Worm (Caenorhabditis elegans) whole organism, L3 larva: ENCODE data around the gene cts-1.

Experiments
- R02D3.7 ChIP-seq: fragments of 150-350 bp; optimal IDR thresholded peaks from 2 replicates; lab custom pipeline; 2014; ENCODE audit warnings: missing biosample characterization, missing genetic modification characterization
- ZK546.5 ChIP-seq: sonication (generic microtip); optimal IDR thresholded peaks from 2 replicates; lab custom pipeline; 2017; ENCODE audit warnings: missing biosample characterization, missing genetic modification characterization
- aly-2 ChIP-seq: fragments of 150-350 bp; optimal IDR thresholded peaks from 2 replicates; lab custom pipeline; 2014; ENCODE audit warnings: missing biosample characterization, missing genetic modification characterization
- ama-1 ChIP-seq: fragments of 150-350 bp; optimal IDR thresholded peaks from 2 replicates; lab custom pipeline; 2018
- ceh-16 ChIP-seq: sonication (generic microtip); optimal IDR thresholded peaks from 2 replicates; lab custom pipeline; 2017; ENCODE audit warnings: missing biosample characterization, missing genetic modification characterization
- ceh-28 ChIP-seq: fragments of 150-350 bp; optimal IDR thresholded peaks from 2 replicates; lab custom pipeline; 2014; ENCODE audit warnings: missing biosample characterization, missing genetic modification reagents, missing genetic modification characterization
- ceh-82 ChIP-seq: fragments of 150-350 bp; optimal IDR thresholded peaks from 2 replicates; lab custom pipeline; 2014; ENCODE audit warnings: missing biosample characterization, missing genetic modification characterization
- ceh-9 ChIP-seq: sonication (generic microtip); optimal IDR thresholded peaks from 2 replicates; lab custom pipeline; 2018; ENCODE audit warnings: missing biosample characterization, missing genetic modification characterization
- daf-12 ChIP-seq: fragments of 150-350 bp; optimal IDR thresholded peaks from 2 replicates; lab custom pipeline; 2014; ENCODE audit warnings: missing biosample characterization, missing genetic modification reagents, missing genetic modification characterization
- egl-27 ChIP-seq: sonication (generic microtip); optimal IDR thresholded peaks from 4 replicates; lab custom pipeline; 2017; ENCODE audit warnings: missing biosample characterization, missing genetic modification reagents, missing genetic modification characterization
- egl-5 ChIP-seq: fragments of 150-350 bp; optimal IDR thresholded peaks from 2 replicates; lab custom pipeline; 2017; ENCODE audit warnings: missing biosample characterization, missing genetic modification reagents, missing genetic modification characterization, inconsistent platforms
- elt-1 ChIP-seq: fragments of 150-350 bp; optimal IDR thresholded peaks from 2 replicates; lab custom pipeline; 2014; ENCODE audit warnings: missing biosample characterization, missing genetic modification characterization
- elt-2 ChIP-seq: sonication (generic microtip); optimal IDR thresholded peaks from 2 replicates; lab custom pipeline; 2016; ENCODE audit warnings: missing genetic modification reagents, mild to moderate bottlenecking, missing genetic modification characterization, missing compliant biosample characterization
- elt-3 ChIP-seq, 3 experiments: fragments of 150-350 bp in 1 of 3; sonication (generic microtip) in 2 of 3; optimal IDR thresholded peaks; 2 replicates in 2 of 3; 4 replicates in 1 of 3; lab custom pipeline; 2014 to 2017; ENCODE audit warnings: missing biosample characterization in 3 of 3, missing genetic modification characterization in 3 of 3
- eor-1 ChIP-seq, 2 experiments: fragments of 150-350 bp; optimal IDR thresholded peaks; 2 replicates each; lab custom pipeline; 2014 to 2018; ENCODE audit warnings: missing biosample characterization in 2 of 2, missing genetic modification characterization in 2 of 2
- fkh-10 ChIP-seq: sonication (generic microtip); optimal IDR thresholded peaks from 2 replicates; lab custom pipeline; 2017; ENCODE audit warnings: missing biosample characterization, missing genetic modification reagents, missing genetic modification characterization
- fkh-2 ChIP-seq: fragments of 150-350 bp; optimal IDR thresholded peaks from 2 replicates; lab custom pipeline; 2014; ENCODE audit warnings: missing biosample characterization, missing genetic modification reagents, missing genetic modification characterization
- fos-1 ChIP-seq: fragments of 150-350 bp; optimal IDR thresholded peaks from 2 replicates; lab custom pipeline; 2014; ENCODE audit warnings: missing biosample characterization, missing genetic modification characterization
- hmg-11 ChIP-seq: sonication (generic microtip); optimal IDR thresholded peaks from 2 replicates; lab custom pipeline; 2016; ENCODE audit warnings: missing genetic modification characterization, missing compliant biosample characterization
- jun-1 ChIP-seq: fragments of 150-350 bp; optimal IDR thresholded peaks from 2 replicates; lab custom pipeline; 2014; ENCODE audit warnings: missing biosample characterization, missing genetic modification reagents, missing genetic modification characterization
- lin-15B ChIP-seq: fragments of 150-350 bp; optimal IDR thresholded peaks from 2 replicates; lab custom pipeline; 2014; ENCODE audit warnings: missing biosample characterization, missing genetic modification characterization
- lin-39 ChIP-seq: fragments of 150-350 bp; optimal IDR thresholded peaks from 2 replicates; lab custom pipeline; 2018; ENCODE audit warnings: missing biosample characterization, missing genetic modification reagents, missing genetic modification characterization
- lsy-12 ChIP-seq: sonication (generic microtip); optimal IDR thresholded peaks from 2 replicates; lab custom pipeline; 2016; ENCODE audit warnings: mild to moderate bottlenecking, missing genetic modification characterization, missing compliant biosample characterization
- mdl-1 ChIP-seq: fragments of 150-350 bp; optimal IDR thresholded peaks from 2 replicates; lab custom pipeline; 2014; ENCODE audit warnings: missing biosample characterization, missing genetic modification characterization
- mml-1 ChIP-seq: fragments of 150-350 bp; sonication (generic microtip); optimal IDR thresholded peaks from 3 replicates; lab custom pipeline; 2014; ENCODE audit warnings: missing biosample characterization, missing genetic modification characterization
- nfya-1 ChIP-seq: sonication (generic microtip); optimal IDR thresholded peaks from 2 replicates; lab custom pipeline; 2017; ENCODE audit warnings: missing genetic modification characterization, mild to moderate bottlenecking, missing compliant biosample characterization, antibody characterized with exemption, moderate library complexity; ENCODE audit not compliant: insufficient read depth
- nhr-11 ChIP-seq: fragments of 150-350 bp; optimal IDR thresholded peaks from 2 replicates; lab custom pipeline; 2014; ENCODE audit warnings: missing biosample characterization, missing genetic modification characterization
- nhr-12 ChIP-seq: fragments of 150-350 bp; optimal IDR thresholded peaks from 2 replicates; lab custom pipeline; 2014; ENCODE audit warnings: missing biosample characterization, missing genetic modification characterization
- nhr-23 ChIP-seq: fragments of 150-350 bp; optimal IDR thresholded peaks from 2 replicates; lab custom pipeline; 2014; ENCODE audit warnings: missing biosample characterization, missing genetic modification reagents, missing genetic modification characterization
- nhr-237 ChIP-seq: fragments of 150-350 bp; optimal IDR thresholded peaks from 2 replicates; lab custom pipeline; 2014; ENCODE audit warnings: missing biosample characterization, missing genetic modification characterization
- nhr-25 ChIP-seq: sonication (generic microtip); optimal IDR thresholded peaks from 2 replicates; lab custom pipeline; 2017; ENCODE audit warnings: missing biosample characterization, missing genetic modification characterization
- nhr-28 ChIP-seq: fragments of 150-350 bp; optimal IDR thresholded peaks from 2 replicates; lab custom pipeline; 2014; ENCODE audit warnings: missing biosample characterization, missing genetic modification characterization
- nhr-43 ChIP-seq: sonication (generic microtip); optimal IDR thresholded peaks from 2 replicates; lab custom pipeline; 2016; ENCODE audit warnings: mild to moderate bottlenecking, missing genetic modification characterization, missing compliant biosample characterization; ENCODE audit not compliant: poor library complexity, severe bottlenecking
- nhr-67 ChIP-seq: fragments of 150-350 bp; optimal IDR thresholded peaks from 2 replicates; lab custom pipeline; 2014; ENCODE audit warnings: missing biosample characterization, missing genetic modification characterization
- nhr-76 ChIP-seq: fragments of 150-350 bp; sonication (generic microtip); optimal IDR thresholded peaks from 5 replicates; lab custom pipeline; 2014; ENCODE audit warnings: missing biosample characterization, missing genetic modification characterization
- nhr-77 ChIP-seq: fragments of 150-350 bp; optimal IDR thresholded peaks from 2 replicates; lab custom pipeline; 2014; ENCODE audit warnings: missing biosample characterization, missing genetic modification characterization
- pha-4 ChIP-seq: fragments of 150-350 bp; optimal IDR thresholded peaks from 2 replicates; lab custom pipeline; 2014; ENCODE audit warnings: missing biosample characterization, missing genetic modification reagents, missing genetic modification characterization
- pqm-1 ChIP-seq: fragments of 150-350 bp; optimal IDR thresholded peaks from 2 replicates; lab custom pipeline; 2017; ENCODE audit warnings: missing biosample characterization, missing genetic modification characterization, inconsistent platforms
- sea-2 ChIP-seq: fragments of 150-350 bp; sonication (generic microtip); optimal IDR thresholded peaks from 4 replicates; lab custom pipeline; 2014; ENCODE audit warnings: missing biosample characterization, missing genetic modification reagents, missing genetic modification characterization
- skn-1 ChIP-seq: fragments of 150-350 bp; optimal IDR thresholded peaks from 2 replicates; lab custom pipeline; 2014; ENCODE audit warnings: missing biosample characterization, missing genetic modification characterization
- snpc-4 ChIP-seq: fragments of 150-350 bp; optimal IDR thresholded peaks from 2 replicates; lab custom pipeline; 2014; ENCODE audit warnings: missing biosample characterization, missing genetic modification characterization
- tbx-2 ChIP-seq: sonication (generic microtip); optimal IDR thresholded peaks from 2 replicates; lab custom pipeline; 2016; ENCODE audit warnings: mild to moderate bottlenecking, missing genetic modification characterization, missing compliant biosample characterization
- unc-39 ChIP-seq: sonication (generic microtip); optimal IDR thresholded peaks from 4 replicates; lab custom pipeline; 2017; ENCODE audit warnings: missing biosample characterization, missing genetic modification characterization
- unc-62 ChIP-seq: fragments of 150-350 bp; sonication (generic microtip); optimal IDR thresholded peaks from 4 replicates; lab custom pipeline; 2014; ENCODE audit warnings: missing biosample characterization, missing genetic modification reagents, missing genetic modification characterization
- zag-1 ChIP-seq: fragments of 150-350 bp; optimal IDR thresholded peaks from 2 replicates; lab custom pipeline; 2014; ENCODE audit warnings: missing biosample characterization, missing genetic modification characterization
- ztf-11 ChIP-seq: fragments of 150-350 bp; optimal IDR thresholded peaks from 2 replicates; lab custom pipeline; 2014; ENCODE audit warnings: missing biosample characterization, missing genetic modification characterization
- ztf-4 ChIP-seq: fragments of 150-350 bp; optimal IDR thresholded peaks from 2 replicates; lab custom pipeline; 2014; ENCODE audit warnings: missing biosample characterization, missing genetic modification characterization

cts-1 gene

DNA sequence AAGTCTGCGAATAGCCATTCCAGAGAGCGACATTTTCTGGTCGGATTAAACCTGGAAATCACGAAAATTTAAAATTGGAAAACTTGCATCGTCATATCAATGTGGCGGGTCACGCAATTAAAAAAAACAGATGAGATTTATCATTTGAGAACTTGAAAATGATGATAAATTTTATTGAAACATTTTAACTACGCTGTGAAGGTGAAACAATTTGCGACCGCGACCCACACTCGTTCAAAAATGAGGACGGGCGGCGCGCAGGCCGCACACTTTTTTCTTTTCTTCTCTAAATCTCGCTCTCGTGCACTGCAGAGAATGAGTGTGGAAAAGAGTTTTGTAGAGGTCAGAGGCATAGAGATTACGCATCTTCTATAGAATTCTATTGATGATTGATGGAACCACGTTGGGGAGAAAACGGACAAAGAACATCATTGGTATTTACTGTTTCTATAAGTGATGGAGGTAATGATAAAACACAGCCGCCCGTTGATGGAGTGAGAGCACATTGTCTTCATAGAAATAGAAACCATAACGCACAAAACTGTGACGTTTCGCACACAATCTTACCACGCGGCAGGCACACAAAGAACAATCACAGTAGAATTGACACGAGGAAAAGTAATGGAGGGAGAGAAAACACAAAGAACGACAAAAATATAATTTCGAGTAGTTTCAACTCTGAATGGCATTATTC is at the start of gene cts-1:
cts-1 (minus strand) TSS at position 51 of the 694 bp plus-strand sequence.
- TF ChIP-seq egl-5 (tag; lab: Kevin White, UChicago) = no peak
- no peak for TF ChIP-seq aly-2 (tag; lab: Kevin White, UChicago)
- TF ChIP-seq hmg-11 (tag; lab: Kevin White, UChicago) = peak; percentile 29
- TF ChIP-seq ZK546.5 = no peak
- TF ChIP-seq lsy-12 (tag; lab: Kevin White, UChicago) = peak; percentile 79
- TF ChIP-seq ceh-16 (tag; lab: Kevin White, UChicago) = no peak
- TF ChIP-seq snpc-4 (tag; lab: Kevin White, UChicago) = peak; percentile 38
- no peak for TF ChIP-seq skn-1
- TF ChIP-seq ztf-4 (tag; lab: Kevin White, UChicago) = no peak
- TF ChIP-seq ceh-9 (tag; lab: Kevin White, UChicago) = no peak
- TF ChIP-seq elt-3 (tag; optimal IDR thresholded peaks at IDR 0.05; lab: Kevin White, UChicago) = peak in 1 of 3 experiments; percentile 70
- peak; percentile 77 for TF ChIP-seq egl-27 (tag; lab: Kevin White, UChicago)
- peak; percentile 86 for TF ChIP-seq jun-1
- TF ChIP-seq elt-1 (tag; lab: Kevin White, UChicago) = peak; percentile 67
- TF ChIP-seq pha-4 (tag; lab: Kevin White, UChicago) = peak; percentile 90
- TF ChIP-seq fkh-10 (GFP tag; lab: Kevin White, UChicago) = no peak
- peak; percentile 86 for TF ChIP-seq nhr-23
- no peak for TF ChIP-seq nhr-77 (tag; lab: Kevin White, UChicago)
- TF ChIP-seq ceh-82 = no peak
- peak; percentile 53 for TF ChIP-seq mdl-1
- TF ChIP-seq R02D3.7 (tag; lab: Kevin White, UChicago) = peak; percentile 50
- TF ChIP-seq ama-1 (lab: Kevin White, UChicago) = peak; percentile 44
- TF ChIP-seq nhr-25 (tag; lab: Kevin White, UChicago) = peak; percentile 91
- no peak for TF ChIP-seq nhr-28 (tag; lab: Kevin White, UChicago)
- TF ChIP-seq lin-39 (tag; lab: Kevin White, UChicago) = peak; percentile 87
- TF ChIP-seq ztf-11 (tag; lab: Kevin White, UChicago) = no peak
- TF ChIP-seq unc-39 (tag; lab: Kevin White, UChicago) = no peak
- TF ChIP-seq fos-1 (tag; lab: Kevin White, UChicago) = peak; percentile 73
- no peak for TF ChIP-seq fkh-2 (tag; lab: Kevin White, UChicago)
- peak; percentile 71 for TF ChIP-seq ceh-28 (tag; lab: Kevin White, UChicago)
- no peak for TF ChIP-seq sea-2 (GFP tag; lab: Kevin White, UChicago)
- TF ChIP-seq elt-2 (tag; lab: Kevin White, UChicago) = peak; percentile 93
- peak; percentile 33 for TF ChIP-seq nhr-76 (tag; lab: Kevin White, UChicago)
- peak; percentile 43 for TF ChIP-seq tbx-2
- no peak for TF ChIP-seq eor-1 (tag; optimal IDR thresholded peaks at IDR 0.05; lab: Kevin White, UChicago)
- peak; percentile 36 for TF ChIP-seq nhr-43 (tag; lab: Kevin White, UChicago)
- TF ChIP-seq nhr-11 (tag; lab: Kevin White, UChicago) = peak; percentile 11
- peak; percentile 86 for TF ChIP-seq nfya-1 (tag; lab: Kevin White, UChicago)
- TF ChIP-seq mml-1 (tag; lab: Kevin White, UChicago) = no peak
- peak; percentile 36 for TF ChIP-seq unc-62
- TF ChIP-seq nhr-237 (tag; lab: Kevin White, UChicago) = no peak
- no peak for TF ChIP-seq nhr-67 (tag; lab: Kevin White, UChicago)
- TF ChIP-seq zag-1 = no peak
- TF ChIP-seq daf-12 (tag; lab: Kevin White, UChicago) = no peak
- TF ChIP-seq pqm-1 (tag; lab: Kevin White, UChicago) = peak; percentile 83
- peak; percentile 92 for TF ChIP-seq lin-15B (tag; lab: Kevin White, UChicago)
- TF ChIP-seq nhr-12 (tag; lab: Kevin White, UChicago) = no peak
- TF ChIP-seq, all 47 proteins: peak for 25
